Worm (Caenorhabditis elegans): ENCODE measurements around the gene lin-52.

Gene lin-52

DNA sequence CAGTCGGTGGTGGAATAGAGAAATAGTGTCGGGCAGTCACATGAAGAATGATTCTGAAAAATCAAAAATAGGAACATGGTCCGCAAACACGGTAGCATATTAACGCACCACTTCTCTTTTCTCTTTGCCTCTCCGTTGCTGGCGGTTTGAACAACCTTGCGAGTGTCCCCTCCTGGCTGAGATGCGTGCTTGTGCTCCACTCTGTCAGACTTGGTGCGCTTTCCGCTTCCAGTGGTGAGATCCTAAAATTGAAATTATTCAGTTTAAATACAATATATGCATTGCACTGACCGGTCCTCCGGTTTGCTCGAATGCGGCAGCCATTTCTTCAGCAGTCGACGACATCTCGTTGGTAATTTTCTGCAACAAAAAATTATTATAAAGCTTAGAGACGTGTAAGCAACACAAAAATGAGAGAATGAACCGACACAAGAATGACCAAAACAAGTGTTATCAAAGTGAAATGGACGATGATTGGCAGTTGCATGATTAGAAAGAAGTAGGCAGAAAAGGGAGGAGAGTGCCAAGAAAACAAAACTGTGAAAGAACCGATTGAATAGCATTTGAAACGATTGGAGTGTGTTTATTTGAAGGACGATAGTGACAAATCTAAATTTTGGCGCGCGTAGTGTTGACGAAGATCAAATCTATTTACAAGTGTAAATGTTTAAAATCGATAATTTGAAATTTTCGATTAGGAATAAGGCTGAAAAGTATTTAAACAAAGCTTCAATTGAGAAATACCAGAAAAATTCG, 701 bp upstream of the lin-52 start, which contains the start of gene ZK632.9:
TSS of gene ZK632.9 (minus strand) at position 360 of the 756 bp plus-strand sequence.
- TF ChIP-seq eyg-1 (tag; optimal IDR thresholded peaks at IDR 0.05) = no peak
- TF ChIP-seq tbx-2 (tag; optimal IDR thresholded peaks at IDR 0.05) = peak; percentile 14

DNA sequence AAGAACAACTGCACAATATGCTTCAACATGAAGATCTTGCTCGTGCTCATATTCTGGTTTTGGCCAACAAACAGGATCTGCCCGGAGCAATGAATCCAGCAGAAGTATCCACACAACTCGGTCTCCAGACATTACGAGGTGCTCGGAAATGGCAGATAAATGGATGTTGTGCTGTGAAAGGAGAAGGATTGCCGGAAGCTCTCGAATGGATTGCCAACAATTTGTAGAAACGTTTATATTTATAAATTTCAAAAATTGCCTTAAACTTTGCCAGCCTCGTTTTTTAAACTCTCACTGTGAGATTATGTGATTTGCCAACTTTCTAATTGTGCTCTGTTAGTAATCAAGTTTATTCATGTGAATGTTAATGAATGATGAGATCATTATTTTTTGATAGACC, 802 bp downstream of the lin-52 start:
- no peak for TF ChIP-seq mec-3 (tag; optimal IDR thresholded peaks at IDR 0.05; ENCODE audit: borderline replicate concordance)
- TF ChIP-seq ref-2 (tag; optimal IDR thresholded peaks at IDR 0.05) = no peak
- TF ChIP-seq ceh-30 (tag; optimal IDR thresholded peaks at IDR 0.05) = no peak
- TF ChIP-seq unc-42 (tag; optimal IDR thresholded peaks at IDR 0.05) = no peak
- no peak for TF ChIP-seq C08G9.2 (tag; optimal IDR thresholded peaks at IDR 0.05)
- no peak for TF ChIP-seq hlh-8 (tag; optimal IDR thresholded peaks at IDR 0.05)
- TF ChIP-seq F13H6.1 (tag; optimal IDR thresholded peaks at IDR 0.05) = no peak
- TF ChIP-seq hlh-6 (tag; optimal IDR thresholded peaks at IDR 0.05) = no peak

ce11 chrIII:9822942-9823341, 1.6 kb downstream of the lin-52 start, which contains the start of gene arl-5:
TSS of gene arl-5 (plus strand) at chrIII:9823242.
- no peak for TF ChIP-seq dmd-4 (tag; optimal IDR thresholded peaks at IDR 0.05; ENCODE audit: borderline replicate concordance)
- no peak for TF ChIP-seq T23F11.4 (GFP tag; optimal IDR thresholded peaks at IDR 0.05)
- TF ChIP-seq sox-2 (GFP tag; IDR thresholded peaks at IDR 0.05) = no peak
- TF ChIP-seq ttx-3 (tag; optimal IDR thresholded peaks at IDR 0.05) = no peak
- no peak for TF ChIP-seq nhr-11 (tag; optimal IDR thresholded peaks at IDR 0.05)
- TF ChIP-seq odd-2 (tag; optimal IDR thresholded peaks at IDR 0.05) = no peak
- TF ChIP-seq tbx-7 (tag; optimal IDR thresholded peaks at IDR 0.05) = no peak
- no peak for TF ChIP-seq pha-4 (tag; optimal IDR thresholded peaks at IDR 0.05)
- no peak for TF ChIP-seq elt-4 (tag; optimal IDR thresholded peaks at IDR 0.05)
- TF ChIP-seq pat-9 (tag; optimal IDR thresholded peaks at IDR 0.05) = no peak
- TF ChIP-seq elt-2 (tag; optimal IDR thresholded peaks at IDR 0.05) = no peak
- TF ChIP-seq eyg-1 (tag; optimal IDR thresholded peaks at IDR 0.05) = no peak
- no peak for TF ChIP-seq ceh-30 (tag; optimal IDR thresholded peaks at IDR 0.05)
- TF ChIP-seq pax-1 (tag; optimal IDR thresholded peaks at IDR 0.05) = no peak
- TF ChIP-seq ztf-16 (tag; optimal IDR thresholded peaks at IDR 0.05) = no peak
- TF ChIP-seq ama-1 (optimal IDR thresholded peaks at IDR 0.05) = no peak
- no peak for TF ChIP-seq sdc-2 (tag; optimal IDR thresholded peaks at IDR 0.05)

- TF ChIP-seq rnt-1 (tag; optimal IDR thresholded peaks at IDR 0.05) (peak; percentile 14), unc-3 (GFP tag; conservative IDR thresholded peaks at IDR 0.05) (no peak), unc-3 (tag; optimal IDR thresholded peaks at IDR 0.05) (no peak), tbx-2 (tag; optimal IDR thresholded peaks at IDR 0.05) (peak; percentile 77), ets-4 (tag; optimal IDR thresholded peaks at IDR 0.05) (no peak), pros-1 (tag; optimal IDR thresholded peaks at IDR 0.05) (peak; percentile 40), ceh-34 (tag; optimal IDR thresholded peaks at IDR 0.05) (peak; percentile 33), hlh-6 (tag; optimal IDR thresholded peaks at IDR 0.05) (peak; percentile 42), nfya-1 (tag; optimal IDR thresholded peaks at IDR 0.05) (peak; percentile 16), C08G9.2 (tag; optimal IDR thresholded peaks at IDR 0.05) (peak; percentile 32), hlh-30 (tag; optimal IDR thresholded peaks at IDR 0.05; ENCODE audit: insufficient read depth) (peak; percentile 94), ceh-31 (tag; optimal IDR thresholded peaks at IDR 0.05) (peak; percentile 41), pag-3 (tag; optimal IDR thresholded peaks at IDR 0.05; ENCODE audit: borderline replicate concordance) (no peak), fkh-10 (GFP tag; optimal IDR thresholded peaks at IDR 0.05) (no peak)
These were observed 5.8 kb downstream of the lin-52 start, which contains the start of gene panl-3 for ce11 chrIII:9818763-9819162. TSS of gene panl-3 (plus strand) at chrIII:9819056.

Data from whole organism, late embryonic.